Fruit fly (Drosophila melanogaster) whole organism, embryonic: ENCODE results near the gene CG7239.

Experiments
- B-H2 ChIP-seq: fragments of 200-800 bp; sonication (Bioruptor generic); optimal IDR thresholded peaks from 2 replicates; lab custom pipeline; 2018; ENCODE audit warnings: missing biosample characterization, mild to moderate bottlenecking, missing genetic modification characterization
- BEAF-32 ChIP-seq: fragments of 200-800 bp; sonication (Bioruptor generic); optimal IDR thresholded peaks from 3 replicates; lab custom pipeline; 2017; ENCODE audit warnings: missing biosample characterization, missing genetic modification characterization, mild to moderate bottlenecking, moderate library complexity, missing genetic modification reagents
- Bdp1 ChIP-seq: fragments of 200-800 bp; sonication (Bioruptor generic); optimal IDR thresholded peaks from 3 replicates; lab custom pipeline; 2016; ENCODE audit warnings: missing biosample characterization, missing genetic modification characterization
- Blimp-1 ChIP-seq: fragments of 200-800 bp; sonication (Bioruptor generic); optimal IDR thresholded peaks from 3 replicates; lab custom pipeline; 2018; ENCODE audit warnings: missing biosample characterization, missing genetic modification characterization, mild to moderate bottlenecking, moderate library complexity, missing genetic modification reagents
- CG10366 ChIP-seq: fragments of 200-800 bp; sonication (Bioruptor generic); IDR thresholded peaks from 2 replicates; pipeline ENCODE4 v1.3.6; 2022; ENCODE audit warnings: missing biosample characterization, missing genetic modification characterization
- CG11696 ChIP-seq: fragments of 200-800 bp; sonication (Bioruptor generic); IDR thresholded peaks from 2 replicates; pipeline ENCODE4 v1.3.6; 2022; ENCODE audit warnings: missing biosample characterization, missing genetic modification characterization
- CG11723 ChIP-seq: fragments of 200-800 bp; sonication (Bioruptor generic); optimal IDR thresholded peaks from 2 replicates; lab custom pipeline; 2017; ENCODE audit warnings: missing biosample characterization, mild to moderate bottlenecking, missing genetic modification characterization
- CG12104 ChIP-seq: fragments of 200-800 bp; sonication (Bioruptor generic); optimal IDR thresholded peaks from 3 replicates; lab custom pipeline; 2016; ENCODE audit warnings: missing biosample characterization, missing genetic modification characterization
- CG12744 ChIP-seq: fragments of 200-800 bp; sonication (Bioruptor generic); optimal IDR thresholded peaks from 2 replicates; lab custom pipeline; 2016; ENCODE audit warnings: missing biosample characterization, missing genetic modification characterization
- CG13894 ChIP-seq: fragments of 200-800 bp; sonication (Bioruptor generic); optimal IDR thresholded peaks from 3 replicates; lab custom pipeline; 2018; ENCODE audit warnings: missing biosample characterization, mild to moderate bottlenecking, missing genetic modification characterization, moderate library complexity
- CG14014 ChIP-seq: fragments of 200-800 bp; sonication (Bioruptor generic); IDR thresholded peaks from 2 replicates; pipeline ENCODE4 v1.3.6; 2022; ENCODE audit warnings: missing biosample characterization, missing genetic modification characterization
- CG14667 ChIP-seq: fragments of 200-800 bp; sonication (Bioruptor generic); IDR thresholded peaks from 2 replicates; pipeline ENCODE4 v1.3.6; 2022; ENCODE audit warnings: missing biosample characterization, missing genetic modification characterization
- CG15696 ChIP-seq: fragments of 200-800 bp; sonication (Bioruptor generic); optimal IDR thresholded peaks from 2 replicates; lab custom pipeline; 2019; ENCODE audit warnings: missing biosample characterization, mild to moderate bottlenecking, missing genetic modification characterization, moderate library complexity
- CG16813 ChIP-seq: fragments of 200-800 bp; sonication (Bioruptor generic); IDR thresholded peaks from 3 replicates; pipeline ENCODE4 v1.3.6; 2022; ENCODE audit warnings: missing biosample characterization, missing genetic modification characterization; ENCODE audit not compliant: partially characterized antibody
- CG31365 ChIP-seq: fragments of 200-800 bp; sonication (Bioruptor generic); optimal IDR thresholded peaks from 2 replicates; lab custom pipeline; 2018; ENCODE audit warnings: missing biosample characterization, mild to moderate bottlenecking, missing genetic modification characterization
- CG31441 ChIP-seq: fragments of 200-800 bp; sonication (Bioruptor generic); IDR thresholded peaks from 2 replicates; pipeline ENCODE4 v1.3.6; 2022; ENCODE audit warnings: missing biosample characterization, missing genetic modification characterization
- CG3281 ChIP-seq: fragments of 200-800 bp; sonication (Bioruptor generic); optimal IDR thresholded peaks from 3 replicates; lab custom pipeline; 2017; ENCODE audit warnings: missing biosample characterization, mild to moderate bottlenecking, missing genetic modification characterization
- CG34224 ChIP-seq: fragments of 200-800 bp; sonication (Bioruptor generic); IDR thresholded peaks from 3 replicates; pipeline ENCODE4 v1.3.6; 2022; ENCODE audit warnings: missing biosample characterization, missing genetic modification characterization; ENCODE audit not compliant: partially characterized antibody
- CG3726 ChIP-seq: fragments of 200-800 bp; sonication (Bioruptor generic); IDR thresholded peaks from 3 replicates; pipeline ENCODE4, ENCODE4 v1.3.6; 2022; ENCODE audit warnings: missing biosample characterization, missing genetic modification characterization
- CG7963 ChIP-seq: fragments of 200-800 bp; sonication (Bioruptor generic); IDR thresholded peaks from 3 replicates; pipeline ENCODE4 v1.3.6; 2022; ENCODE audit warnings: missing biosample characterization, missing genetic modification characterization; ENCODE audit not compliant: partially characterized antibody
- CG7987 ChIP-seq: fragments of 200-800 bp; sonication (Bioruptor generic); optimal IDR thresholded peaks from 2 replicates; lab custom pipeline; 2018; ENCODE audit warnings: missing biosample characterization, mild to moderate bottlenecking, missing genetic modification characterization, moderate library complexity
- CG8478 ChIP-seq: fragments of >200 bp; optimal IDR thresholded peaks from 2 replicates; lab custom pipeline; 2018
- CG9817 ChIP-seq: fragments of 200-800 bp; sonication (Bioruptor generic); optimal IDR thresholded peaks from 2 replicates; lab custom pipeline; 2018; ENCODE audit warnings: missing biosample characterization, mild to moderate bottlenecking, missing genetic modification characterization, moderate library complexity
- Dek ChIP-seq: fragments of 200-800 bp; sonication (Bioruptor generic); optimal IDR thresholded peaks from 3 replicates; lab custom pipeline; 2019; ENCODE audit warnings: missing biosample characterization, mild to moderate bottlenecking, missing genetic modification characterization, moderate library complexity
- Drgx ChIP-seq: fragments of 200-800 bp; sonication (Bioruptor generic); IDR thresholded peaks from 2 replicates; pipeline ENCODE4 v1.3.6; 2022; ENCODE audit warnings: missing biosample characterization, missing genetic modification characterization
- Fer2 ChIP-seq: fragments of 200-800 bp; sonication (Bioruptor generic); optimal IDR thresholded peaks from 2 replicates; lab custom pipeline; 2018; ENCODE audit warnings: missing biosample characterization, mild to moderate bottlenecking, missing genetic modification characterization, moderate library complexity
- GATAe ChIP-seq: fragments of 200-800 bp; sonication (Bioruptor generic); conservative IDR thresholded peaks from 2 replicates; pipeline ENCODE4 v1.3.6; 2022; ENCODE audit warnings: missing biosample characterization, missing genetic modification characterization
- MBD-R2 ChIP-seq: fragments of 200-800 bp; sonication (Bioruptor generic); IDR thresholded peaks from 2 replicates; pipeline ENCODE4 v1.3.6; 2022; ENCODE audit warnings: missing biosample characterization, missing genetic modification characterization
- Meics ChIP-seq: fragments of 200-800 bp; sonication (Bioruptor generic); optimal IDR thresholded peaks from 2 replicates; lab custom pipeline; 2017; ENCODE audit warnings: missing biosample characterization, mild to moderate bottlenecking, missing genetic modification characterization
- NC2α ChIP-seq: fragments of 200-800 bp; sonication (Bioruptor generic); optimal IDR thresholded peaks from 2 replicates; lab custom pipeline; 2016; ENCODE audit warnings: missing biosample characterization, missing genetic modification characterization
- NK7.1 ChIP-seq: fragments of 200-800 bp; sonication (Bioruptor generic); optimal IDR thresholded peaks from 3 replicates; lab custom pipeline; 2016; ENCODE audit warnings: missing biosample characterization, missing genetic modification characterization
- Nf-YB ChIP-seq: fragments of 200-800 bp; sonication (Bioruptor generic); optimal IDR thresholded peaks from 3 replicates; lab custom pipeline; 2019; ENCODE audit warnings: missing biosample characterization, mild to moderate bottlenecking, missing genetic modification characterization, moderate library complexity
- Ptx1 ChIP-seq: fragments of 200-800 bp; sonication (Bioruptor generic); IDR thresholded peaks from 2 replicates; pipeline ENCODE4 v1.3.6; 2022; ENCODE audit warnings: missing biosample characterization, missing genetic modification characterization
- cato ChIP-seq: fragments of 200-800 bp; sonication (Bioruptor generic); optimal IDR thresholded peaks from 2 replicates; lab custom pipeline; 2016; ENCODE audit warnings: missing biosample characterization, missing genetic modification characterization, borderline replicate concordance
- crol ChIP-seq: fragments of 200-800 bp; sonication (Bioruptor generic); IDR thresholded peaks from 2 replicates; pipeline ENCODE4 v1.3.6; 2022; ENCODE audit warnings: missing biosample characterization, missing genetic modification characterization
- gcm ChIP-seq: fragments of 200-800 bp; sonication (Bioruptor generic); optimal IDR thresholded peaks from 2 replicates; lab custom pipeline; 2019; ENCODE audit warnings: missing biosample characterization, mild to moderate bottlenecking, missing genetic modification characterization, moderate library complexity
- gcm2 ChIP-seq: fragments of 200-800 bp; sonication (Bioruptor generic); optimal IDR thresholded peaks from 2 replicates; lab custom pipeline; 2016; ENCODE audit warnings: missing biosample characterization, missing genetic modification characterization
- grau ChIP-seq: fragments of 200-800 bp; optimal IDR thresholded peaks from 3 replicates; lab custom pipeline; 2019; ENCODE audit warnings: missing biosample characterization, mild to moderate bottlenecking, missing genetic modification characterization, moderate library complexity
- grn ChIP-seq: fragments of 200-800 bp; sonication (Bioruptor generic); optimal IDR thresholded peaks from 3 replicates; lab custom pipeline; 2017; ENCODE audit warnings: missing biosample characterization, missing genetic modification characterization
- hb ChIP-seq: fragments of 200-800 bp; sonication (Bioruptor generic); IDR thresholded peaks from 3 replicates; pipeline ENCODE4 v1.3.6; 2022; ENCODE audit warnings: missing biosample characterization, missing genetic modification characterization; ENCODE audit not compliant: partially characterized antibody
- kah ChIP-seq: fragments of 200-800 bp; sonication (Bioruptor generic); optimal IDR thresholded peaks from 2 replicates; lab custom pipeline; 2018; ENCODE audit warnings: missing biosample characterization, mild to moderate bottlenecking, missing genetic modification characterization
- lola ChIP-seq, 3 experiments: fragments of >200 bp in 2 of 3; fragments of 200-800 bp in 1 of 3; sonication (Bioruptor generic) in 1 of 3; optimal IDR thresholded peaks; 2 replicates each; lab custom pipeline; 2017 to 2019; ENCODE audit warnings: missing biosample characterization in 3 of 3, missing genetic modification characterization in 3 of 3, mild to moderate bottlenecking in 1 of 3, moderate library complexity in 1 of 3
- mirr ChIP-seq: fragments of 200-800 bp; sonication (Bioruptor generic); optimal IDR thresholded peaks from 3 replicates; lab custom pipeline; 2018; ENCODE audit warnings: missing biosample characterization, mild to moderate bottlenecking, missing genetic modification characterization
- pita ChIP-seq: fragments of 200-800 bp; sonication (Bioruptor generic); optimal IDR thresholded peaks from 2 replicates; lab custom pipeline; 2017; ENCODE audit warnings: missing biosample characterization, mild to moderate bottlenecking, missing genetic modification characterization
- ranshi ChIP-seq: fragments of 200-800 bp; sonication (Bioruptor generic); IDR thresholded peaks from 2 replicates; pipeline ENCODE4 v1.3.6; 2022; ENCODE audit warnings: missing biosample characterization, missing genetic modification characterization
- sqz ChIP-seq: fragments of 200-800 bp; sonication (Bioruptor generic); optimal IDR thresholded peaks from 3 replicates; lab custom pipeline; 2018; ENCODE audit warnings: missing biosample characterization, mild to moderate bottlenecking, missing genetic modification characterization
- ssp ChIP-seq: fragments of 200-800 bp; sonication (Bioruptor generic); IDR thresholded peaks from 2 replicates; pipeline ENCODE4 v1.3.6; 2022; ENCODE audit warnings: missing biosample characterization, missing genetic modification characterization
- vnd ChIP-seq: fragments of 200-800 bp; sonication (Bioruptor generic); IDR thresholded peaks from 3 replicates; pipeline ENCODE4 v1.3.6; 2022; ENCODE audit warnings: missing biosample characterization, missing genetic modification characterization; ENCODE audit not compliant: partially characterized antibody
- vvl ChIP-seq: fragments of 200-800 bp; sonication (Bioruptor generic); IDR thresholded peaks from 2 replicates; pipeline ENCODE4 v1.3.6; 2022; ENCODE audit warnings: missing biosample characterization, missing genetic modification characterization
- wek ChIP-seq: fragments of 200-800 bp; sonication (Bioruptor generic); optimal IDR thresholded peaks from 3 replicates; lab custom pipeline; 2018; ENCODE audit warnings: missing biosample characterization, mild to moderate bottlenecking, missing genetic modification characterization, moderate library complexity
- zfh1 ChIP-seq: fragments of 200-800 bp; sonication (Bioruptor generic); IDR thresholded peaks from 3 replicates; pipeline ENCODE4 v1.3.6; 2022; ENCODE audit warnings: missing biosample characterization, missing genetic modification characterization

Gene CG7239

DNA sequence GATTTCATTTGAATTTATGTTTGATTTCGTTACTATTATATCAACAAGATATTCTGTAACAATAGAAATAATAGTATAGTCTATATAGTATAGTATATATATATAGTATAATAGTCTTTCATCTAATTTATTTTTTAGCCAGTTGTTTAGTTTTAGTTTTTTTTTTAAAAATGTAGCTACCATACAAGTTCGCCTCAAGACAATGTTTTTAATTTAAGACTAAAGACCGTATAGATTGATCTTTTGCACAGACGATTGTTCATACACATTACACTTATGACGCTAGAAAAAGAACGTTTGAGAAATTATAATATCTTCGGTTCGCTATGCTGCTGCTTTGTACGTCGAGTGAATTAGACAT lies 1.7 kb upstream of the CG7239 start (continued):
- TF ChIP-seq lola (GFP tag; optimal IDR thresholded peaks at IDR 0.05; lab: Kevin White, UChicago), result no peak
- no peak for TF ChIP-seq vnd
- TF ChIP-seq wek (GFP tag; lab: Kevin White, UChicago), result no peak
- 0 out of 2 replicates have a peak, but pooled peaks have one; percentile 2 for TF ChIP-seq CG14014 (GFP tag; lab: Robert Waterston, UW)
- peak; percentile 10 for TF ChIP-seq BEAF-32 (GFP tag; lab: Kevin White, UChicago)
- no peak for TF ChIP-seq hb
- TF ChIP-seq grn (GFP tag; lab: Kevin White, UChicago), result no peak
- TF ChIP-seq CG31441, result 0 out of 2 replicates have a peak, but pooled peaks have one; percentile 0
- TF ChIP-seq CG10366, result peak; percentile 5; the same call in 1 of the 2 replicates
- peak; percentile 5 for TF ChIP-seq CG9817 (tag; lab: Kevin White, UChicago)
- TF ChIP-seq CG16813 (GFP tag; lab: Robert Waterston, UW), result no peak
- peak; percentile 54 for TF ChIP-seq Meics
- no peak for TF ChIP-seq CG11723 (GFP tag; lab: Kevin White, UChicago)
- peak; percentile 79 for TF ChIP-seq ssp (GFP tag; lab: Robert Waterston, UW)
- TF ChIP-seq CG7987 (GFP tag; lab: Kevin White, UChicago), result no peak
- TF ChIP-seq ranshi, result 0 out of 2 replicates have a peak, but pooled peaks have one; percentile 2
- peak; percentile 26; the same call in 1 of the 2 replicates for TF ChIP-seq Ptx1 (GFP tag; lab: Robert Waterston, UW)
- peak; percentile 46 for TF ChIP-seq pita (GFP tag; lab: Kevin White, UChicago)
- no peak for TF ChIP-seq Dek
- TF ChIP-seq CG7963 (GFP tag; lab: Robert Waterston, UW), result no peak
- no peak for TF ChIP-seq Drgx (GFP tag; lab: Robert Waterston, UW)
- no peak for TF ChIP-seq zfh1 (GFP tag; lab: Robert Waterston, UW)
- peak; percentile 29 for TF ChIP-seq CG15696 (tag; lab: Kevin White, UChicago)
- no peak for TF ChIP-seq B-H2 (GFP tag; lab: Kevin White, UChicago)
- TF ChIP-seq CG14667 (GFP tag; lab: Robert Waterston, UW), result no peak
- TF ChIP-seq NK7.1, result no peak
- no peak for TF ChIP-seq gcm2

dm6 chr2L:5804077-5804476 lies 2.1 kb downstream of the CG7239 start:
- TF ChIP-seq NC2α (GFP tag; lab: Kevin White, UChicago), result no peak
- TF ChIP-seq CG8478 (lab: Kevin White, UChicago), result no peak
- no peak for TF ChIP-seq Nf-YB (GFP tag; lab: Kevin White, UChicago)
- TF ChIP-seq CG3281 (GFP tag; lab: Kevin White, UChicago), result peak; percentile 2
- no peak for TF ChIP-seq CG13894 (tag; lab: Kevin White, UChicago)
- peak; percentile 29 for TF ChIP-seq Blimp-1 (GFP tag; lab: Kevin White, UChicago)
- TF ChIP-seq CG3726, result no peak
- TF ChIP-seq gcm, result no peak
- no peak for TF ChIP-seq mirr (GFP tag; lab: Kevin White, UChicago)
- TF ChIP-seq grau (tag; lab: Kevin White, UChicago), result no peak
- TF ChIP-seq gcm2, result no peak
- TF ChIP-seq kah (GFP tag; lab: Kevin White, UChicago), result no peak
- peak; percentile 18; the same call in 1 of the 2 replicates for TF ChIP-seq vvl
- TF ChIP-seq crol (GFP tag; lab: Robert Waterston, UW), result no peak
- TF ChIP-seq cato (GFP tag; lab: Kevin White, UChicago), result no peak
- no peak for TF ChIP-seq sqz (GFP tag; lab: Kevin White, UChicago)
- no peak for TF ChIP-seq Bdp1 (GFP tag; lab: Kevin White, UChicago)
- no peak for TF ChIP-seq grn (GFP tag; lab: Kevin White, UChicago)
- TF ChIP-seq CG31365 (tag; lab: Kevin White, UChicago), result no peak
- no peak for TF ChIP-seq GATAe (GFP tag; lab: Robert Waterston, UW)
- TF ChIP-seq CG11696, result peak; percentile 91
- no peak for TF ChIP-seq CG12744 (GFP tag; lab: Kevin White, UChicago)
- no peak for TF ChIP-seq CG34224 (GFP tag; lab: Robert Waterston, UW)
- no peak for TF ChIP-seq MBD-R2 (GFP tag; lab: Robert Waterston, UW)
- TF ChIP-seq CG12104, result no peak
- no peak for TF ChIP-seq Fer2
